Fruit fly (Drosophila melanogaster): ENCODE data around the gene CG5078.

- TF ChIP-seq CG11560 (tag; IDR thresholded peaks at IDR 0.05): no peak
- TF ChIP-seq bcd (GFP tag; optimal IDR thresholded peaks at IDR 0.05): no peak
- TF ChIP-seq CG6254 (GFP tag; optimal IDR thresholded peaks at IDR 0.05): no peak
- no peak for TF ChIP-seq gsb (GFP tag; IDR thresholded peaks at IDR 0.05)
- TF ChIP-seq CoRest (tag; optimal IDR thresholded peaks at IDR 0.05): no peak
Observed at dm6 chr3L:20556371-20556770, 50.5 kb downstream of the CG5078 start.
